Fruit fly (Drosophila melanogaster) whole organism, embryonic: ENCODE results near the gene Lgr1.

Experiments
- Aef1 ChIP-seq: fragments of 200-800 bp; sonication (Bioruptor generic); IDR thresholded peaks from 3 replicates; pipeline ENCODE4 v1.3.6; 2022; ENCODE audit warnings: missing biosample characterization, missing genetic modification characterization
- Antp ChIP-seq: fragments of 200-800 bp; sonication (Bioruptor generic); optimal IDR thresholded peaks from 3 replicates; lab custom pipeline; 2016; ENCODE audit warnings: missing biosample characterization, missing genetic modification characterization
- CG10147 ChIP-seq: fragments of 200-800 bp; sonication (Bioruptor generic); optimal IDR thresholded peaks from 2 replicates; lab custom pipeline; 2019; ENCODE audit warnings: missing biosample characterization, mild to moderate bottlenecking, missing genetic modification characterization, moderate library complexity
- CG1024 ChIP-seq: fragments of 200-800 bp; sonication (Bioruptor generic); IDR thresholded peaks from 2 replicates; pipeline ENCODE4 v1.3.6; 2022; ENCODE audit warnings: missing biosample characterization, missing genetic modification characterization
- CG10267 ChIP-seq: fragments of 200-800 bp; sonication (Bioruptor generic); optimal IDR thresholded peaks from 2 replicates; lab custom pipeline; 2018; ENCODE audit warnings: missing biosample characterization, mild to moderate bottlenecking, missing genetic modification characterization, moderate library complexity
- CG10366 ChIP-seq: fragments of 200-800 bp; sonication (Bioruptor generic); IDR thresholded peaks from 2 replicates; pipeline ENCODE4 v1.3.6; 2022; ENCODE audit warnings: missing biosample characterization, missing genetic modification characterization
- CG12219 ChIP-seq: fragments of 200-800 bp; sonication (Bioruptor generic); optimal IDR thresholded peaks from 3 replicates; lab custom pipeline; 2018; ENCODE audit warnings: missing biosample characterization, mild to moderate bottlenecking, missing genetic modification characterization
- CG14860 ChIP-seq: fragments of 200-800 bp; sonication (Bioruptor generic); IDR thresholded peaks from 3 replicates; pipeline ENCODE4 v1.3.6; 2022; ENCODE audit warnings: missing biosample characterization, missing genetic modification characterization; ENCODE audit not compliant: partially characterized antibody
- CG15479 ChIP-seq: fragments of 200-800 bp; sonication (Bioruptor generic); optimal IDR thresholded peaks from 3 replicates; lab custom pipeline; 2019; ENCODE audit warnings: missing biosample characterization, mild to moderate bottlenecking, missing genetic modification characterization, moderate library complexity
- CG16815 ChIP-seq: fragments of 200-800 bp; sonication (Bioruptor generic); optimal IDR thresholded peaks from 3 replicates; lab custom pipeline; 2017; ENCODE audit warnings: missing biosample characterization, mild to moderate bottlenecking, missing genetic modification characterization
- CG17385 ChIP-seq: fragments of 200-800 bp; sonication (Bioruptor generic); optimal IDR thresholded peaks from 3 replicates; lab custom pipeline; 2018; ENCODE audit warnings: missing biosample characterization, mild to moderate bottlenecking, missing genetic modification characterization
- CG18262 ChIP-seq: fragments of 200-800 bp; optimal IDR thresholded peaks from 3 replicates; lab custom pipeline; 2019; ENCODE audit warnings: missing biosample characterization, mild to moderate bottlenecking, missing genetic modification characterization, moderate library complexity
- CG18619 ChIP-seq: fragments of 200-800 bp; sonication (Bioruptor generic); optimal IDR thresholded peaks from 3 replicates; lab custom pipeline; 2017; ENCODE audit warnings: missing biosample characterization, mild to moderate bottlenecking, missing genetic modification characterization
- CG2120 ChIP-seq: fragments of 200-800 bp; sonication (Bioruptor generic); optimal IDR thresholded peaks from 3 replicates; lab custom pipeline; 2016; ENCODE audit warnings: missing biosample characterization, missing genetic modification characterization
- CG2129 ChIP-seq: fragments of 200-800 bp; sonication (Bioruptor generic); IDR thresholded peaks from 2 replicates; pipeline ENCODE4 v1.3.6; 2022; ENCODE audit warnings: missing biosample characterization, missing genetic modification characterization; ENCODE audit not compliant: partially characterized antibody
- CG34376 ChIP-seq: fragments of 200-800 bp; sonication (Bioruptor generic); optimal IDR thresholded peaks from 2 replicates; lab custom pipeline; 2018; ENCODE audit warnings: missing biosample characterization, mild to moderate bottlenecking, missing genetic modification characterization
- CG4328 ChIP-seq: fragments of 200-800 bp; sonication (Bioruptor generic); optimal IDR thresholded peaks from 3 replicates; lab custom pipeline; 2017; ENCODE audit warnings: missing biosample characterization, missing genetic modification reagents, missing genetic modification characterization
- CG4424 ChIP-seq: fragments of 200-800 bp; sonication (Bioruptor generic); optimal IDR thresholded peaks from 3 replicates; lab custom pipeline; 2016; ENCODE audit warnings: missing biosample characterization, missing genetic modification characterization
- CG4820 ChIP-seq: fragments of 200-800 bp; sonication (Bioruptor generic); optimal IDR thresholded peaks from 3 replicates; lab custom pipeline; 2016; ENCODE audit warnings: missing biosample characterization, missing genetic modification characterization
- CTCF ChIP-seq: fragments of 200-800 bp; sonication (Bioruptor generic); optimal IDR thresholded peaks from 2 replicates; lab custom pipeline; 2017; ENCODE audit warnings: missing biosample characterization, mild to moderate bottlenecking, missing genetic modification characterization, moderate library complexity
- Dad ChIP-seq: fragments of 200-800 bp; sonication (Bioruptor generic); optimal IDR thresholded peaks from 3 replicates; lab custom pipeline; 2016; ENCODE audit warnings: missing biosample characterization, missing genetic modification characterization
- E2f1 ChIP-seq: fragments of 200-800 bp; sonication (Bioruptor generic); IDR thresholded peaks from 2 replicates; pipeline ENCODE4 v1.3.6; 2022; ENCODE audit warnings: missing biosample characterization, missing genetic modification characterization
- HmgD ChIP-seq: fragments of 200-800 bp; sonication (Bioruptor generic); optimal IDR thresholded peaks from 3 replicates; lab custom pipeline; 2016; ENCODE audit warnings: missing biosample characterization, missing genetic modification characterization
- HmgZ ChIP-seq: fragments of 200-800 bp; sonication (Bioruptor generic); optimal IDR thresholded peaks from 2 replicates; lab custom pipeline; 2018; ENCODE audit warnings: missing biosample characterization, mild to moderate bottlenecking, missing genetic modification characterization
- Hr39 ChIP-seq: fragments of >200 bp; optimal IDR thresholded peaks from 2 replicates; lab custom pipeline; 2017
- Mrtf ChIP-seq: fragments of 200-800 bp; sonication (Bioruptor generic); IDR thresholded peaks from 3 replicates; pipeline ENCODE4 v1.3.6; 2022; ENCODE audit warnings: missing biosample characterization, missing genetic modification characterization
- NfI ChIP-seq: fragments of 200-800 bp; sonication (Bioruptor generic); optimal IDR thresholded peaks from 3 replicates; lab custom pipeline; 2018; ENCODE audit warnings: missing biosample characterization, mild to moderate bottlenecking, missing genetic modification characterization, moderate library complexity
- Poxn ChIP-seq: fragments of 200-800 bp; sonication (Bioruptor generic); IDR thresholded peaks from 2 replicates; pipeline ENCODE4 v1.3.6; 2022; ENCODE audit warnings: missing biosample characterization, missing genetic modification characterization
- Ssrp ChIP-seq: fragments of 200-800 bp; sonication (Bioruptor generic); optimal IDR thresholded peaks from 2 replicates; lab custom pipeline; 2018; ENCODE audit warnings: missing biosample characterization, mild to moderate bottlenecking, missing genetic modification characterization, moderate library complexity
- Taf1 ChIP-seq: fragments of 200-800 bp; sonication (Bioruptor generic); IDR thresholded peaks from 2 replicates; pipeline ENCODE4 v1.3.6; 2022; ENCODE audit warnings: missing biosample characterization, missing genetic modification characterization
- Xrp1 ChIP-seq: fragments of 200-800 bp; sonication (Bioruptor generic); IDR thresholded peaks from 2 replicates; pipeline ENCODE4 v1.3.6; 2022; ENCODE audit warnings: missing biosample characterization, missing genetic modification characterization
- bigmax ChIP-seq: fragments of 200-800 bp; sonication (Bioruptor generic); optimal IDR thresholded peaks from 2 replicates; lab custom pipeline; 2018; ENCODE audit warnings: missing biosample characterization, mild to moderate bottlenecking, missing genetic modification characterization
- crc ChIP-seq: fragments of 200-800 bp; sonication (Bioruptor generic); optimal IDR thresholded peaks from 2 replicates; lab custom pipeline; 2016; ENCODE audit warnings: missing biosample characterization, missing genetic modification characterization
- dm ChIP-seq: fragments of 200-800 bp; sonication (Bioruptor generic); optimal IDR thresholded peaks from 3 replicates; lab custom pipeline; 2016; ENCODE audit warnings: missing biosample characterization, missing genetic modification characterization
- emc ChIP-seq: fragments of 200-800 bp; sonication (Bioruptor generic); optimal IDR thresholded peaks from 2 replicates; lab custom pipeline; 2016; ENCODE audit warnings: missing biosample characterization, missing genetic modification characterization
- ems ChIP-seq: fragments of 200-800 bp; sonication (Bioruptor generic); optimal IDR thresholded peaks from 3 replicates; lab custom pipeline; 2016; ENCODE audit warnings: missing biosample characterization, missing genetic modification characterization
- ewg ChIP-seq: fragments of 200-800 bp; sonication (Bioruptor generic); optimal IDR thresholded peaks from 3 replicates; lab custom pipeline; 2017; ENCODE audit warnings: mild to moderate bottlenecking, missing biosample characterization, missing genetic modification reagents, missing genetic modification characterization
- grau ChIP-seq: fragments of 200-800 bp; optimal IDR thresholded peaks from 3 replicates; lab custom pipeline; 2019; ENCODE audit warnings: missing biosample characterization, mild to moderate bottlenecking, missing genetic modification characterization, moderate library complexity
- gro ChIP-seq: fragments of 200-800 bp; sonication (Bioruptor generic); optimal IDR thresholded peaks from 2 replicates; lab custom pipeline; 2016; ENCODE audit warnings: missing biosample characterization, missing genetic modification characterization
- gt ChIP-seq: fragments of 200-800 bp; sonication (Bioruptor generic); IDR thresholded peaks from 2 replicates; pipeline ENCODE4 v1.3.6; 2022; ENCODE audit warnings: missing biosample characterization, missing genetic modification characterization
- lov ChIP-seq, 2 experiments: fragments of 200-800 bp in 1 of 2; fragments of >200 bp in 1 of 2; sonication (Bioruptor generic) in 1 of 2; IDR thresholded peaks in 1 of 2; optimal IDR thresholded peaks in 1 of 2; 2 replicates in 1 of 2; 3 replicates in 1 of 2; pipeline versions ENCODE4 v1.3.6 to Lab custom; 2017 to 2022; ENCODE audit warnings: missing biosample characterization in 1 of 2, missing genetic modification characterization in 1 of 2
- nau ChIP-seq: fragments of 200-800 bp; sonication (Bioruptor generic); optimal IDR thresholded peaks from 3 replicates; lab custom pipeline; 2017; ENCODE audit warnings: missing biosample characterization, mild to moderate bottlenecking, missing genetic modification characterization, missing genetic modification reagents
- pita ChIP-seq: fragments of 200-800 bp; sonication (Bioruptor generic); optimal IDR thresholded peaks from 2 replicates; lab custom pipeline; 2017; ENCODE audit warnings: missing biosample characterization, mild to moderate bottlenecking, missing genetic modification characterization
- pnt ChIP-seq: fragments of 200-800 bp; sonication (Bioruptor generic); optimal IDR thresholded peaks from 3 replicates; lab custom pipeline; 2016; ENCODE audit warnings: missing biosample characterization, missing genetic modification characterization
- ranshi ChIP-seq: fragments of 200-800 bp; sonication (Bioruptor generic); IDR thresholded peaks from 2 replicates; pipeline ENCODE4 v1.3.6; 2022; ENCODE audit warnings: missing biosample characterization, missing genetic modification characterization
- sens ChIP-seq: fragments of 200-800 bp; sonication (Bioruptor generic); peaks from one replicate; lab custom pipeline; 2016; ENCODE audit warnings: missing biosample characterization, missing genetic modification characterization
- tap ChIP-seq: fragments of 200-800 bp; optimal IDR thresholded peaks from 3 replicates; lab custom pipeline; 2019; ENCODE audit warnings: missing biosample characterization, mild to moderate bottlenecking, missing genetic modification characterization, moderate library complexity
- tgo ChIP-seq: fragments of 200-800 bp; sonication (Bioruptor generic); IDR thresholded peaks from 3 replicates; pipeline ENCODE4 v1.3.6; 2022; ENCODE audit warnings: missing biosample characterization, missing genetic modification characterization
- usp ChIP-seq: fragments of >200 bp; optimal IDR thresholded peaks from 2 replicates; lab custom pipeline; 2017; ENCODE audit warnings: missing biosample characterization, missing genetic modification characterization
- vfl ChIP-seq: fragments of 200-800 bp; sonication (Bioruptor generic); optimal IDR thresholded peaks from 2 replicates; lab custom pipeline; 2016; ENCODE audit warnings: missing biosample characterization, missing genetic modification characterization

The Lgr1 gene

dm6 chr3R:17703691-17704537 lies 21.7 kb upstream of the Lgr1 start (continued):
- TF ChIP-seq CG18262 (tag; lab: Kevin White, UChicago) (peak; percentile 99), Mrtf (peak; percentile 99), Xrp1 (GFP tag; lab: Robert Waterston, UW) (peak; percentile 99), Antp (peak; percentile 99), Poxn (GFP tag; lab: Robert Waterston, UW) (peak; percentile 98), CG4424 (GFP tag; lab: Kevin White, UChicago) (peak; percentile 99), gt (GFP tag; lab: Robert Waterston, UW) (peak; percentile 95), tgo (peak; percentile 99), CG18619 (GFP tag; lab: Kevin White, UChicago) (peak; percentile 99), NfI (GFP tag; lab: Kevin White, UChicago) (peak; percentile 99), ewg (GFP tag; lab: Kevin White, UChicago) (peak; percentile 98), lov (optimal IDR thresholded peaks at IDR 0.05; lab: Kevin White, UChicago) (no peak), lov (GFP tag; IDR thresholded peaks at IDR 0.05; lab: Robert Waterston, UW) (peak; percentile 98), CG2129 (no peak), CG1024 (GFP tag; lab: Robert Waterston, UW) (peak; percentile 97), Hr39 (no peak), bigmax (GFP tag; lab: Kevin White, UChicago) (peak; percentile 81), CG10267 (tag; lab: Kevin White, UChicago) (peak; percentile 95), CG34376 (GFP tag; lab: Kevin White, UChicago) (peak; percentile 92), CG10147 (peak; percentile 97), Taf1 (peak; percentile 98), CG12219 (GFP tag; lab: Kevin White, UChicago) (peak; percentile 99), CG16815 (GFP tag; lab: Kevin White, UChicago) (peak; percentile 98), CG15479 (GFP tag; lab: Kevin White, UChicago) (peak; percentile 2), HmgZ (tag; lab: Kevin White, UChicago) (peak; percentile 98), vfl (GFP tag; lab: Kevin White, UChicago) (peak; percentile 98), pita (no peak), CG4820 (GFP tag; lab: Kevin White, UChicago) (peak; percentile 98), grau (peak; percentile 98), Dad (peak; percentile 99), CTCF (GFP tag; lab: Kevin White, UChicago) (peak; percentile 78), pnt (peak; percentile 99), sens (GFP tag; lab: Kevin White, UChicago) (peak; percentile 100), CG10366 (GFP tag; lab: Robert Waterston, UW) (peak; percentile 99), CG17385 (peak; percentile 98), CG14860 (GFP tag; lab: Robert Waterston, UW) (no peak), ems (GFP tag; lab: Kevin White, UChicago) (peak; percentile 99), CG2120 (GFP tag; lab: Kevin White, UChicago) (peak; percentile 99), HmgD (GFP tag; lab: Kevin White, UChicago) (peak; percentile 98), Ssrp (peak; percentile 98), emc (GFP tag; lab: Kevin White, UChicago) (peak; percentile 98), tap (tag; lab: Kevin White, UChicago) (peak; percentile 98), dm (GFP tag; lab: Kevin White, UChicago) (peak; percentile 98), Aef1 (GFP tag; lab: Robert Waterston, UW) (peak; percentile 99), E2f1 (GFP tag; lab: Robert Waterston, UW) (peak; percentile 99), gro (GFP tag; lab: Kevin White, UChicago) (peak; percentile 99), usp (GFP tag; lab: Kevin White, UChicago) (no peak), ranshi (GFP tag; lab: Robert Waterston, UW) (peak; percentile 99), nau (peak; percentile 99), crc (GFP tag; lab: Kevin White, UChicago) (peak; percentile 99), CG4328 (GFP tag; lab: Kevin White, UChicago) (peak; percentile 86)
